Worm (Caenorhabditis elegans) whole organism, early embryonic: Measurements from ENCODE around the gene vha-4.

ENCODE experiments used
- B0310.2 ChIP-seq: sonication (generic microtip); optimal IDR thresholded peaks from 2 replicates; lab custom pipeline; 2016; ENCODE audit warnings: mild to moderate bottlenecking, missing genetic modification characterization, missing compliant biosample characterization
- F13C5.2 ChIP-seq: sonication (generic microtip); optimal IDR thresholded peaks from 2 replicates; lab custom pipeline; 2017; ENCODE audit warnings: mild to moderate bottlenecking, missing genetic modification characterization, inconsistent platforms, missing compliant biosample characterization
- aly-1 ChIP-seq: sonication (generic microtip); optimal IDR thresholded peaks from 2 replicates; lab custom pipeline; 2016; ENCODE audit warnings: missing genetic modification characterization, missing compliant biosample characterization
- ama-1 ChIP-seq: fragments of 150-350 bp; optimal IDR thresholded peaks from 2 replicates; lab custom pipeline; 2014
- ceh-13 ChIP-seq: fragments of 200-800 bp; sonication (Bioruptor generic); optimal IDR thresholded peaks from 2 replicates; lab custom pipeline; 2018; ENCODE audit warnings: mild to moderate bottlenecking, missing genetic modification characterization, missing compliant biosample characterization
- ceh-36 ChIP-seq: sonication (generic microtip); optimal IDR thresholded peaks from 2 replicates; lab custom pipeline; 2016; ENCODE audit warnings: missing genetic modification characterization, inconsistent platforms, missing compliant biosample characterization
- ets-7 ChIP-seq: sonication (generic microtip); optimal IDR thresholded peaks from 2 replicates; lab custom pipeline; 2016; ENCODE audit warnings: missing genotype, missing genetic modification characterization, missing compliant biosample characterization
- flt-1 ChIP-seq: fragments of 200-800 bp; sonication (Bioruptor generic); IDR thresholded peaks from 2 replicates; pipeline ENCODE4 v1.3.6; 2022; ENCODE audit warnings: missing genetic modification characterization, missing compliant biosample characterization
- hmbx-1 ChIP-seq: sonication (generic microtip); optimal IDR thresholded peaks from 2 replicates; lab custom pipeline; 2016; ENCODE audit warnings: mild to moderate bottlenecking, missing genetic modification characterization, missing compliant biosample characterization
- hmg-4 ChIP-seq: fragments of 200-800 bp; sonication (Bioruptor generic); optimal IDR thresholded peaks from 2 replicates; lab custom pipeline; 2018; ENCODE audit warnings: mild to moderate bottlenecking, missing genetic modification characterization, missing compliant biosample characterization
- hnd-1 ChIP-seq: sonication (generic microtip); optimal IDR thresholded peaks from 2 replicates; lab custom pipeline; 2016; ENCODE audit warnings: missing genetic modification characterization, missing compliant biosample characterization
- pes-1 ChIP-seq: fragments of 200-800 bp; sonication (Bioruptor generic); IDR thresholded peaks from 2 replicates; pipeline ENCODE4 v1.3.6; 2022; ENCODE audit warnings: missing genetic modification reagents, missing genetic modification characterization, missing compliant biosample characterization
- scrt-1 ChIP-seq: fragments of 200-800 bp; sonication (Bioruptor generic); IDR thresholded peaks from 2 replicates; pipeline ENCODE4 v1.3.6; 2022; ENCODE audit warnings: missing genetic modification characterization, missing compliant biosample characterization
- sea-1 ChIP-seq: fragments of 200-800 bp; sonication (Bioruptor generic); conservative IDR thresholded peaks from 2 replicates; pipeline ENCODE4 v1.3.6; 2022; ENCODE audit warnings: missing genetic modification characterization, missing compliant biosample characterization
- tbx-11 ChIP-seq: fragments of 200-800 bp; sonication (Bioruptor generic); IDR thresholded peaks from 2 replicates; pipeline ENCODE4 v1.3.6; 2022; ENCODE audit warnings: missing genetic modification characterization, missing compliant biosample characterization
- tbx-37 ChIP-seq: fragments of 200-800 bp; sonication (Bioruptor generic); conservative IDR thresholded peaks from 2 replicates; pipeline ENCODE4 v1.3.6; 2022; ENCODE audit warnings: missing genetic modification reagents, missing genetic modification characterization, missing compliant biosample characterization
- tra-4 ChIP-seq: sonication (generic microtip); optimal IDR thresholded peaks from 2 replicates; lab custom pipeline; 2017; ENCODE audit warnings: missing genetic modification characterization, missing compliant biosample characterization

Gene vha-4

ce11 chrII:7842053-7842452 is 37.1 kb downstream of the vha-4 start, which contains the start of gene klp-3:
Gene klp-3, plus strand, starts transcription at chrII:7842353.
- TF ChIP-seq B0310.2 (tag; lab: Kevin White, UChicago) (no peak), F13C5.2 (tag; lab: Kevin White, UChicago) (no peak), scrt-1 (GFP tag; lab: Robert Waterston, UW) (no peak), hnd-1 (no peak), aly-1 (tag; lab: Kevin White, UChicago) (no peak), tbx-37 (no peak), hmbx-1 (tag; lab: Kevin White, UChicago) (no peak), ama-1 (no peak), tbx-11 (GFP tag; lab: Robert Waterston, UW) (no peak), ets-7 (tag; lab: Kevin White, UChicago) (no peak), tra-4 (no peak), pes-1 (no peak), hmg-4 (GFP tag; lab: Kevin White, UChicago) (no peak), sea-1 (no peak), flt-1 (GFP tag; lab: Robert Waterston, UW) (no peak), ceh-36 (no peak), ceh-13 (GFP tag; lab: Kevin White, UChicago) (no peak)

- TF ChIP-seq ceh-36: no peak
- TF ChIP-seq F13C5.2 (tag; lab: Kevin White, UChicago): peak; percentile 18
Measured at ce11 chrII:7839703-7840102, 39.4 kb downstream of the vha-4 start.

DNA sequence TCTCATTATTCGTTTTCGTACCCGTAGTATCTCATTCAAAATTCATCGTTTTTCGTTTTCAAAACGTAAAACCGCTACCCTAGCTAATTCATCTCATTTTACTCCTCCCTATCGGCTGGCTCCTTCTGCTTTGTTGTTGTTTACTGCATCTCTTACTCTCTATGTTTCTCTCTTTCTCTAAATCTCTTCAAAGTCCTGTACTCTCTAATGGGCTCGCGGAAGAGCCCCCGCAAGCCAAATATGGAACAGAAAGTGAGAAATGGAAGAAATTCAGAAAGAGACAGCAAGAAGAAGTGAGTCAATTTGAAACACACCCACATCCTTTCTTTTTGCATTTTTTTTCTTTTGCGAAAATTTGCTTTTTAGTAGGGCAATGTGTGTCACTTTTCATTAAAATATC is 40.5 kb downstream of the vha-4 start:
- TF ChIP-seq aly-1 (tag; lab: Kevin White, UChicago): no peak
- TF ChIP-seq hmbx-1 (tag; lab: Kevin White, UChicago): no peak
- no peak for TF ChIP-seq B0310.2 (tag; lab: Kevin White, UChicago)
- TF ChIP-seq ets-7 (tag; lab: Kevin White, UChicago): no peak
- TF ChIP-seq scrt-1 (GFP tag; lab: Robert Waterston, UW): no peak
- TF ChIP-seq sea-1: no peak
- no peak for TF ChIP-seq ceh-13 (GFP tag; lab: Kevin White, UChicago)
- TF ChIP-seq ama-1: no peak

DNA sequence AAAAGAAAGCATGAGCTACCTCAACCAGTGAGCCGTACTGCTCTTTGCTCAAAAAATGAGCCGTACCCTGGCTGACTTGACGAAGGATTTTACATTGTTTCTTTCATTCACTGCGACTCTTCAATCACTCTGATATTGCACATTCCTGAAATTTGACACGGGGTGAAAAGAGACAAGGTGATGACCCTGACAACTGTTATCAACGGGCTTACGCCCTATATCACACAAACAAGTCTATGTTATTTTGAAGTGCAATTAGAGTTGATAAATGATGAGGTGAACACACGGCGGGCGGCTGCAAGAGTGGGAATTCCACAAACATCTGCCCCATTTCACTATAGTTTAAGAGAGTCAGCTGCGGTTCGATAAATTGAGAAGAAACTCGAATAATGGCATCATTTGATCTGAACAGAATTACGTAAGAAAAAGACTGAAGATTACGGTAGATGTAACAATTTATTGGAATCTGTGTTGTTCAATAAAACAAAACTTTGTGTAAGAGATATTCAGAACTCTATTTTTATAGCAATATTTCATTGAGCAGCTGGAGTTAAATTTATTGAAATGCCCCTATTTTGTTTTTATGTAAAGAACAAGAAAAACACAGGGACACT is 42.4 kb downstream of the vha-4 start:
- no peak for TF ChIP-seq sea-1
- no peak for TF ChIP-seq hmg-4 (GFP tag; lab: Kevin White, UChicago)

ce11 chrII:7835314-7835713 is 43.8 kb downstream of the vha-4 start, which contains the start of gene cex-2:
Gene cex-2, minus strand, starts transcription at chrII:7835414.
- TF ChIP-seq ceh-36: no peak
- no peak for TF ChIP-seq ets-7 (tag; lab: Kevin White, UChicago)
- no peak for TF ChIP-seq B0310.2 (tag; lab: Kevin White, UChicago)
- TF ChIP-seq sea-1: no peak
- TF ChIP-seq pes-1: no peak
- no peak for TF ChIP-seq hmbx-1 (tag; lab: Kevin White, UChicago)
- no peak for TF ChIP-seq tbx-37
- TF ChIP-seq hmg-4 (GFP tag; lab: Kevin White, UChicago): no peak
- no peak for TF ChIP-seq ceh-13 (GFP tag; lab: Kevin White, UChicago)
- no peak for TF ChIP-seq tra-4
- no peak for TF ChIP-seq scrt-1 (GFP tag; lab: Robert Waterston, UW)
- TF ChIP-seq tbx-11 (GFP tag; lab: Robert Waterston, UW): no peak
- no peak for TF ChIP-seq aly-1 (tag; lab: Kevin White, UChicago)
- TF ChIP-seq F13C5.2 (tag; lab: Kevin White, UChicago): no peak
- TF ChIP-seq hnd-1: no peak
- no peak for TF ChIP-seq flt-1 (GFP tag; lab: Robert Waterston, UW)

- TF ChIP-seq aly-1 (tag; lab: Kevin White, UChicago) (no peak), tbx-11 (GFP tag; lab: Robert Waterston, UW) (no peak)
Measured at ce11 chrII:7832054-7832453, 47.1 kb downstream of the vha-4 start, which contains the start of gene T09A5.14. Gene T09A5.14, plus strand, starts transcription at chrII:7832354.

- TF ChIP-seq hnd-1 (no peak), tra-4 (no peak), B0310.2 (tag; lab: Kevin White, UChicago) (no peak), ceh-13 (GFP tag; lab: Kevin White, UChicago) (no peak), tbx-37 (no peak)
Measured at ce11 chrII:7829616-7830015, 49.5 kb downstream of the vha-4 start.
